Worm (Caenorhabditis elegans): Measurements from ENCODE around the gene K08D8.6.

K08D8.6 gene

ce11 chrIV:12897146-12897545 is 6.8 kb upstream of the K08D8.6 start:
- TF ChIP-seq sptf-1 (tag; optimal IDR thresholded peaks at IDR 0.05): no peak
- no peak for TF ChIP-seq ceh-43 (GFP tag; optimal IDR thresholded peaks at IDR 0.05)
- no peak for TF ChIP-seq cnd-1 (tag; optimal IDR thresholded peaks at IDR 0.05)
- no peak for TF ChIP-seq unc-62 (GFP tag; optimal IDR thresholded peaks at IDR 0.05)
- no peak for TF ChIP-seq elt-3 (tag; optimal IDR thresholded peaks at IDR 0.05)
- no peak for TF ChIP-seq pha-4 (tag; optimal IDR thresholded peaks at IDR 0.05)
- no peak for TF ChIP-seq tbx-8 (GFP tag; optimal IDR thresholded peaks at IDR 0.05)
- no peak for TF ChIP-seq ztf-11 (tag; optimal IDR thresholded peaks at IDR 0.05)
- TF ChIP-seq ham-2 (GFP tag; optimal IDR thresholded peaks at IDR 0.05): no peak
- no peak for TF ChIP-seq mab-5 (tag; optimal IDR thresholded peaks at IDR 0.05)
- TF ChIP-seq mls-2 (tag; optimal IDR thresholded peaks at IDR 0.05): no peak
- TF ChIP-seq nhr-237 (tag; optimal IDR thresholded peaks at IDR 0.05): no peak

- TF ChIP-seq flh-1 (GFP tag; optimal IDR thresholded peaks at IDR 0.05): no peak
- no peak for TF ChIP-seq zip-8 (tag; optimal IDR thresholded peaks at IDR 0.05)
- no peak for TF ChIP-seq elt-1 (tag; optimal IDR thresholded peaks at IDR 0.05; ENCODE audit: borderline replicate concordance, insufficient read depth)
- TF ChIP-seq lsy-2 (tag; optimal IDR thresholded peaks at IDR 0.05): no peak
- no peak for TF ChIP-seq cnd-1 (tag; optimal IDR thresholded peaks at IDR 0.05)
- TF ChIP-seq M03D4.4 (tag; optimal IDR thresholded peaks at IDR 0.05): no peak
- no peak for TF ChIP-seq drap-1 (GFP tag; optimal IDR thresholded peaks at IDR 0.05)
- no peak for TF ChIP-seq nhr-76 (tag; optimal IDR thresholded peaks at IDR 0.05)
- TF ChIP-seq blmp-1 (tag; optimal IDR thresholded peaks at IDR 0.05): no peak
- no peak for TF ChIP-seq snpc-4 (tag; optimal IDR thresholded peaks at IDR 0.05)
- TF ChIP-seq bed-3 (GFP tag; optimal IDR thresholded peaks at IDR 0.05): no peak
- TF ChIP-seq lin-13 (tag; optimal IDR thresholded peaks at IDR 0.05): no peak
- no peak for TF ChIP-seq nhr-2 (tag; optimal IDR thresholded peaks at IDR 0.05)
- no peak for TF ChIP-seq mep-1 (tag; optimal IDR thresholded peaks at IDR 0.05)
- TF ChIP-seq nhr-237 (tag; optimal IDR thresholded peaks at IDR 0.05): no peak
- TF ChIP-seq tbx-8 (GFP tag; optimal IDR thresholded peaks at IDR 0.05): no peak
- no peak for TF ChIP-seq hlh-1 (tag; optimal IDR thresholded peaks at IDR 0.05)
- no peak for TF ChIP-seq sptf-1 (tag; optimal IDR thresholded peaks at IDR 0.05)
- TF ChIP-seq ceh-83 (GFP tag; optimal IDR thresholded peaks at IDR 0.05): no peak
Measured at ce11 chrIV:12896371-12896882, 6.1 kb upstream of the K08D8.6 start, which contains the start of gene K08D8.7. Gene K08D8.7 (plus strand): TSS chrIV:12896832.

ce11 chrIV:12894996-12895395 is 4.7 kb upstream of the K08D8.6 start, which contains the start of gene K08D8.11:
Gene K08D8.11 (plus strand): TSS chrIV:12895296.
- TF ChIP-seq nhr-28 (tag; optimal IDR thresholded peaks at IDR 0.05) (no peak), drap-1 (GFP tag; optimal IDR thresholded peaks at IDR 0.05) (no peak), ceh-43 (GFP tag; optimal IDR thresholded peaks at IDR 0.05) (no peak), hlh-1 (tag; optimal IDR thresholded peaks at IDR 0.05) (no peak), tbx-8 (GFP tag; optimal IDR thresholded peaks at IDR 0.05) (no peak), elt-3 (tag; optimal IDR thresholded peaks at IDR 0.05) (no peak), zip-8 (tag; optimal IDR thresholded peaks at IDR 0.05) (no peak), mab-5 (tag; optimal IDR thresholded peaks at IDR 0.05) (no peak)

- TF ChIP-seq mep-1 (tag; optimal IDR thresholded peaks at IDR 0.05): no peak
Measured at ce11 chrIV:12893166-12893565, 2.9 kb upstream of the K08D8.6 start, which contains the start of gene K08D8.12. Gene K08D8.12 (plus strand): TSS chrIV:12893466.

- no peak for TF ChIP-seq drap-1 (GFP tag; optimal IDR thresholded peaks at IDR 0.05)
- no peak for TF ChIP-seq blmp-1 (tag; optimal IDR thresholded peaks at IDR 0.05)
Measured at ce11 chrIV:12892194-12892593, 1.9 kb upstream of the K08D8.6 start, which contains the start of gene K08D8.1. Gene K08D8.1 (plus strand): TSS chrIV:12892494.

- TF ChIP-seq mab-5 (tag; optimal IDR thresholded peaks at IDR 0.05) (no peak), elt-3 (tag; optimal IDR thresholded peaks at IDR 0.05) (no peak), pha-4 (tag; optimal IDR thresholded peaks at IDR 0.05) (no peak), lin-13 (tag; optimal IDR thresholded peaks at IDR 0.05) (no peak), lsy-2 (tag; optimal IDR thresholded peaks at IDR 0.05) (no peak), nhr-76 (tag; optimal IDR thresholded peaks at IDR 0.05) (no peak)
Measured at ce11 chrIV:12891080-12891479, 772 bp upstream of the K08D8.6 start.
